Fruit fly (Drosophila melanogaster) Kc167 (cell line): ENCODE measurements around the gene HisCl1.

Experiments used
- insv ChIP-seq: fragments of >200 bp; optimal IDR thresholded peaks from 3 replicates; lab custom pipeline; 2018; ENCODE audit warnings: missing external identifiers
- psq ChIP-seq: fragments of >200 bp; optimal IDR thresholded peaks from 2 replicates; lab custom pipeline; 2017; ENCODE audit warnings: missing external identifiers

DNA sequence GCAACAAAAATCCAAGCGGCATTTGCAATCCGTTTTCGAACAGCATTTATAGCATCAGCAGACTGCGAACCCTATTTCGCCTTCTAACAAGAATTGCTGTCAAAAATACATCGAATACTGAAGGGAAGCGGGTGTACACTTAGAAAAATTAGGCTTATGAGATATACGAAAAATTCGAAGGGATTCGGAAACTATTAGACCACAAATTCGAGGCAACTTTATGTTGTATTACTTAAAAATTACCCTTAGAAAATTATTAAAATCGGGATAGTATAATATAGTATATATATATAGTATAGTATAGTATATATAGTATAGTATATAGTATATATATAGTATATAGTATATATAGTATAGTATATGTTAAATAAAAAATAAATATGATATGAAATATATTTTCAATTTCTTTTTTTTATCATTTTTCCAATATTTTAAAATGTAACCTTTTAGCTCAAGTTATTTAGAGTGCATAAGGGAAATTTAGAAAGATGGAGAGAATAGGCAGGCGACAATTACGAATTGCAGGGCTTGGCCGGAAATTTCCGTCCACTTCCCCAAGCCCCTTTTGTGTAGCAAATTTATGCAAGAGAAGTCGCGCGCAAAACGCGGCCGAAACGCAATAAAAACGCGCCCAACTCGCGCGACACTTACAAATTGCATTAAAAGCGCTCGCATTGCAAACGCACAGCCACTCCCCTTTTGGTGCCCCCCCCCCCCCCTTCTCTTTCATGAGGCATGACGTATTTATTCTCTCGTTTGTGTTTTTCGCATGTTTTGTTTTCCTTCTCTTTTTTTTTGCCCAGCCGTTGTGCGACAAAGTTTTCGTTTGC is 44.0 kb downstream of the HisCl1 start:
- TF ChIP-seq insv (lab: Kevin White, UChicago) = no peak
- TF ChIP-seq psq = no peak
